Worm (Caenorhabditis elegans) whole organism, L3 larva: ENCODE data around the gene C17F4.7.
"Not testable (repeated sequence)": the region's sequence is repeated elsewhere in the genome, so short reads cannot be mapped to it uniquely, and the experiment has no call there.

ENCODE experiments used
- R02D3.7 ChIP-seq: fragments of 150-350 bp; optimal IDR thresholded peaks from 2 replicates; lab custom pipeline; 2014; ENCODE audit warnings: missing biosample characterization, missing genetic modification characterization
- aly-2 ChIP-seq: fragments of 150-350 bp; optimal IDR thresholded peaks from 2 replicates; lab custom pipeline; 2014; ENCODE audit warnings: missing biosample characterization, missing genetic modification characterization
- ceh-82 ChIP-seq: fragments of 150-350 bp; optimal IDR thresholded peaks from 2 replicates; lab custom pipeline; 2014; ENCODE audit warnings: missing biosample characterization, missing genetic modification characterization
- ceh-9 ChIP-seq: sonication (generic microtip); optimal IDR thresholded peaks from 2 replicates; lab custom pipeline; 2018; ENCODE audit warnings: missing biosample characterization, missing genetic modification characterization
- daf-12 ChIP-seq: fragments of 150-350 bp; optimal IDR thresholded peaks from 2 replicates; lab custom pipeline; 2014; ENCODE audit warnings: missing biosample characterization, missing genetic modification reagents, missing genetic modification characterization
- egl-27 ChIP-seq: sonication (generic microtip); optimal IDR thresholded peaks from 4 replicates; lab custom pipeline; 2017; ENCODE audit warnings: missing biosample characterization, missing genetic modification reagents, missing genetic modification characterization
- egl-5 ChIP-seq: fragments of 150-350 bp; optimal IDR thresholded peaks from 2 replicates; lab custom pipeline; 2017; ENCODE audit warnings: missing biosample characterization, missing genetic modification reagents, missing genetic modification characterization, inconsistent platforms
- elt-1 ChIP-seq: fragments of 150-350 bp; optimal IDR thresholded peaks from 2 replicates; lab custom pipeline; 2014; ENCODE audit warnings: missing biosample characterization, missing genetic modification characterization
- elt-2 ChIP-seq: sonication (generic microtip); optimal IDR thresholded peaks from 2 replicates; lab custom pipeline; 2016; ENCODE audit warnings: missing genetic modification reagents, mild to moderate bottlenecking, missing genetic modification characterization, missing compliant biosample characterization
- elt-3 ChIP-seq, 3 experiments: fragments of 150-350 bp in 1 of 3; sonication (generic microtip) in 2 of 3; optimal IDR thresholded peaks; 2 replicates in 2 of 3; 4 replicates in 1 of 3; lab custom pipeline; 2014 to 2017; ENCODE audit warnings: missing biosample characterization in 3 of 3, missing genetic modification characterization in 3 of 3
- fkh-10 ChIP-seq: sonication (generic microtip); optimal IDR thresholded peaks from 2 replicates; lab custom pipeline; 2017; ENCODE audit warnings: missing biosample characterization, missing genetic modification reagents, missing genetic modification characterization
- fkh-2 ChIP-seq: fragments of 150-350 bp; optimal IDR thresholded peaks from 2 replicates; lab custom pipeline; 2014; ENCODE audit warnings: missing biosample characterization, missing genetic modification reagents, missing genetic modification characterization
- fos-1 ChIP-seq: fragments of 150-350 bp; optimal IDR thresholded peaks from 2 replicates; lab custom pipeline; 2014; ENCODE audit warnings: missing biosample characterization, missing genetic modification characterization
- hmg-11 ChIP-seq: sonication (generic microtip); optimal IDR thresholded peaks from 2 replicates; lab custom pipeline; 2016; ENCODE audit warnings: missing genetic modification characterization, missing compliant biosample characterization
- lin-39 ChIP-seq: fragments of 150-350 bp; optimal IDR thresholded peaks from 2 replicates; lab custom pipeline; 2018; ENCODE audit warnings: missing biosample characterization, missing genetic modification reagents, missing genetic modification characterization
- mdl-1 ChIP-seq: fragments of 150-350 bp; optimal IDR thresholded peaks from 2 replicates; lab custom pipeline; 2014; ENCODE audit warnings: missing biosample characterization, missing genetic modification characterization
- mml-1 ChIP-seq: fragments of 150-350 bp; sonication (generic microtip); optimal IDR thresholded peaks from 3 replicates; lab custom pipeline; 2014; ENCODE audit warnings: missing biosample characterization, missing genetic modification characterization
- nfya-1 ChIP-seq: sonication (generic microtip); optimal IDR thresholded peaks from 2 replicates; lab custom pipeline; 2017; ENCODE audit warnings: missing genetic modification characterization, mild to moderate bottlenecking, missing compliant biosample characterization, antibody characterized with exemption, moderate library complexity; ENCODE audit not compliant: insufficient read depth
- nhr-23 ChIP-seq: fragments of 150-350 bp; optimal IDR thresholded peaks from 2 replicates; lab custom pipeline; 2014; ENCODE audit warnings: missing biosample characterization, missing genetic modification reagents, missing genetic modification characterization
- nhr-25 ChIP-seq: sonication (generic microtip); optimal IDR thresholded peaks from 2 replicates; lab custom pipeline; 2017; ENCODE audit warnings: missing biosample characterization, missing genetic modification characterization
- nhr-28 ChIP-seq: fragments of 150-350 bp; optimal IDR thresholded peaks from 2 replicates; lab custom pipeline; 2014; ENCODE audit warnings: missing biosample characterization, missing genetic modification characterization
- nhr-43 ChIP-seq: sonication (generic microtip); optimal IDR thresholded peaks from 2 replicates; lab custom pipeline; 2016; ENCODE audit warnings: mild to moderate bottlenecking, missing genetic modification characterization, missing compliant biosample characterization; ENCODE audit not compliant: poor library complexity, severe bottlenecking
- nhr-67 ChIP-seq: fragments of 150-350 bp; optimal IDR thresholded peaks from 2 replicates; lab custom pipeline; 2014; ENCODE audit warnings: missing biosample characterization, missing genetic modification characterization
- nhr-76 ChIP-seq: fragments of 150-350 bp; sonication (generic microtip); optimal IDR thresholded peaks from 5 replicates; lab custom pipeline; 2014; ENCODE audit warnings: missing biosample characterization, missing genetic modification characterization
- nhr-77 ChIP-seq: fragments of 150-350 bp; optimal IDR thresholded peaks from 2 replicates; lab custom pipeline; 2014; ENCODE audit warnings: missing biosample characterization, missing genetic modification characterization
- pqm-1 ChIP-seq: fragments of 150-350 bp; optimal IDR thresholded peaks from 2 replicates; lab custom pipeline; 2017; ENCODE audit warnings: missing biosample characterization, missing genetic modification characterization, inconsistent platforms
- sea-2 ChIP-seq: fragments of 150-350 bp; sonication (generic microtip); optimal IDR thresholded peaks from 4 replicates; lab custom pipeline; 2014; ENCODE audit warnings: missing biosample characterization, missing genetic modification reagents, missing genetic modification characterization
- skn-1 ChIP-seq: fragments of 150-350 bp; optimal IDR thresholded peaks from 2 replicates; lab custom pipeline; 2014; ENCODE audit warnings: missing biosample characterization, missing genetic modification characterization
- tbx-2 ChIP-seq: sonication (generic microtip); optimal IDR thresholded peaks from 2 replicates; lab custom pipeline; 2016; ENCODE audit warnings: mild to moderate bottlenecking, missing genetic modification characterization, missing compliant biosample characterization
- unc-39 ChIP-seq: sonication (generic microtip); optimal IDR thresholded peaks from 4 replicates; lab custom pipeline; 2017; ENCODE audit warnings: missing biosample characterization, missing genetic modification characterization
- unc-62 ChIP-seq: fragments of 150-350 bp; sonication (generic microtip); optimal IDR thresholded peaks from 4 replicates; lab custom pipeline; 2014; ENCODE audit warnings: missing biosample characterization, missing genetic modification reagents, missing genetic modification characterization
- zag-1 ChIP-seq: fragments of 150-350 bp; optimal IDR thresholded peaks from 2 replicates; lab custom pipeline; 2014; ENCODE audit warnings: missing biosample characterization, missing genetic modification characterization
- ztf-11 ChIP-seq: fragments of 150-350 bp; optimal IDR thresholded peaks from 2 replicates; lab custom pipeline; 2014; ENCODE audit warnings: missing biosample characterization, missing genetic modification characterization

The C17F4.7 gene

ce11 chrII:3203415-3203814 is 42.4 kb downstream of the C17F4.7 start, which contains the start of gene sri-50:
TSS of gene sri-50 (plus strand) at chrII:3203715.
- no peak for TF ChIP-seq unc-39 (tag; lab: Kevin White, UChicago)
- no peak for TF ChIP-seq skn-1 (tag; lab: Kevin White, UChicago)
- no peak for TF ChIP-seq hmg-11 (tag; lab: Kevin White, UChicago)
- no peak for TF ChIP-seq elt-1 (tag; lab: Kevin White, UChicago)
- no peak for TF ChIP-seq aly-2 (tag; lab: Kevin White, UChicago)
- no peak for TF ChIP-seq elt-3 (tag; optimal IDR thresholded peaks at IDR 0.05; lab: Kevin White, UChicago)
- TF ChIP-seq lin-39 (tag; lab: Kevin White, UChicago): no peak
- no peak for TF ChIP-seq mdl-1 (tag; lab: Kevin White, UChicago)
- TF ChIP-seq egl-5 (tag; lab: Kevin White, UChicago): no peak

ce11 chrII:3202519-3202918 is 43.3 kb downstream of the C17F4.7 start, which contains the start of gene sri-53:
TSS of gene sri-53 (minus strand) at chrII:3202619.
- TF ChIP-seq mml-1 (tag; lab: Kevin White, UChicago): no peak
- TF ChIP-seq nfya-1 (tag; lab: Kevin White, UChicago): no peak
- no peak for TF ChIP-seq tbx-2 (tag; lab: Kevin White, UChicago)
- TF ChIP-seq unc-39 (tag; lab: Kevin White, UChicago): no peak
- TF ChIP-seq elt-1 (tag; lab: Kevin White, UChicago): no peak
- no peak for TF ChIP-seq ceh-9 (tag; lab: Kevin White, UChicago)
- no peak for TF ChIP-seq ztf-11
- no peak for TF ChIP-seq fkh-10 (GFP tag; lab: Kevin White, UChicago)
- no peak for TF ChIP-seq R02D3.7 (tag; lab: Kevin White, UChicago)
- TF ChIP-seq egl-27 (tag; lab: Kevin White, UChicago): no peak

ce11 chrII:3201242-3201641 is 44.6 kb downstream of the C17F4.7 start, which contains the start of gene sri-48:
TSS of gene sri-48 (minus strand) at chrII:3201342.
- TF ChIP-seq nhr-25; ztf-11; skn-1 (tag; lab: Kevin White, UChicago): not testable (repeated sequence)
- TF ChIP-seq, all 47 proteins: peak for 0; not testable (repeated sequence) for 47

- no peak for TF ChIP-seq fkh-2
- no peak for TF ChIP-seq egl-27 (tag; lab: Kevin White, UChicago)
- TF ChIP-seq zag-1: no peak
- no peak for TF ChIP-seq ceh-82 (tag; lab: Kevin White, UChicago)
- TF ChIP-seq fos-1 (tag; lab: Kevin White, UChicago): no peak
- no peak for TF ChIP-seq elt-1 (tag; lab: Kevin White, UChicago)
- TF ChIP-seq aly-2 (tag; lab: Kevin White, UChicago): no peak
- no peak for TF ChIP-seq hmg-11 (tag; lab: Kevin White, UChicago)
- no peak for TF ChIP-seq nhr-67 (tag; lab: Kevin White, UChicago)
- no peak for TF ChIP-seq nhr-25
- no peak for TF ChIP-seq nhr-23 (tag; lab: Kevin White, UChicago)
- TF ChIP-seq nhr-76 (tag; lab: Kevin White, UChicago): no peak
- TF ChIP-seq elt-2 (tag; lab: Kevin White, UChicago): no peak
- no peak for TF ChIP-seq sea-2 (GFP tag; lab: Kevin White, UChicago)
- TF ChIP-seq fkh-10 (GFP tag; lab: Kevin White, UChicago): no peak
- no peak for TF ChIP-seq daf-12 (tag; lab: Kevin White, UChicago)
- no peak for TF ChIP-seq unc-39 (tag; lab: Kevin White, UChicago)
Measured at ce11 chrII:3198998-3199397, 46.8 kb downstream of the C17F4.7 start, which contains the start of gene sri-51. TSS of gene sri-51 (minus strand) at chrII:3199098.

ce11 chrII:3196966-3197365 is 48.8 kb downstream of the C17F4.7 start, which contains the start of gene gcy-15:
TSS of gene gcy-15 (minus strand) at chrII:3197066.
- TF ChIP-seq unc-62: no peak
- no peak for TF ChIP-seq nhr-67 (tag; lab: Kevin White, UChicago)
- no peak for TF ChIP-seq R02D3.7 (tag; lab: Kevin White, UChicago)
- no peak for TF ChIP-seq hmg-11 (tag; lab: Kevin White, UChicago)
- no peak for TF ChIP-seq pqm-1 (tag; lab: Kevin White, UChicago)
- TF ChIP-seq unc-39 (tag; lab: Kevin White, UChicago): no peak
- TF ChIP-seq elt-3 (tag; optimal IDR thresholded peaks at IDR 0.05; lab: Kevin White, UChicago): no peak
- no peak for TF ChIP-seq nhr-43 (tag; lab: Kevin White, UChicago)
- no peak for TF ChIP-seq nhr-77 (tag; lab: Kevin White, UChicago)
- TF ChIP-seq tbx-2 (tag; lab: Kevin White, UChicago): no peak
- no peak for TF ChIP-seq mml-1 (tag; lab: Kevin White, UChicago)
- TF ChIP-seq nhr-28: no peak
- no peak for TF ChIP-seq fkh-10 (GFP tag; lab: Kevin White, UChicago)
